Fruit fly (Drosophila melanogaster): ENCODE data around the gene rumi.

rumi gene

dm6 chr3R:22776457-22776856 is 26.1 kb upstream of the rumi start:
- TF ChIP-seq CG9948 (tag; optimal IDR thresholded peaks at IDR 0.05) (no peak), Pif1B (GFP tag; optimal IDR thresholded peaks at IDR 0.05) (no peak), CG13204 (GFP tag; optimal IDR thresholded peaks at IDR 0.05) (no peak), CG8159 (tag; optimal IDR thresholded peaks at IDR 0.05) (no peak), EcR (GFP tag; optimal IDR thresholded peaks at IDR 0.05) (no peak), gl (tag; optimal IDR thresholded peaks at IDR 0.05) (no peak), CG12605 (GFP tag; IDR thresholded peaks at IDR 0.05) (no peak), CG17806 (tag; optimal IDR thresholded peaks at IDR 0.05) (no peak), CG32121 (GFP tag; IDR thresholded peaks at IDR 0.05) (no peak), Pif1A (GFP tag; optimal IDR thresholded peaks at IDR 0.05) (no peak), Ets98B (GFP tag; IDR thresholded peaks at IDR 0.05) (no peak), rn (GFP tag; IDR thresholded peaks at IDR 0.05) (no peak)

dm6 chr3R:22771670-22772069 is 21.3 kb upstream of the rumi start, which contains the start of gene CG43095:
Gene CG43095 (minus strand): TSS chr3R:22771770.
- TF ChIP-seq CG34367 (tag; optimal IDR thresholded peaks at IDR 0.05) (no peak), EcR (GFP tag; optimal IDR thresholded peaks at IDR 0.05) (no peak), CG8159 (tag; optimal IDR thresholded peaks at IDR 0.05) (no peak)

dm6 chr3R:22770887-22771286 is 20.5 kb upstream of the rumi start, which contains the start of gene CG43094:
Gene CG43094 (minus strand): TSS chr3R:22770987.
- no peak for TF ChIP-seq CG15710 (tag; optimal IDR thresholded peaks at IDR 0.05)
- no peak for TF ChIP-seq CG32121 (GFP tag; IDR thresholded peaks at IDR 0.05)
- TF ChIP-seq rn (GFP tag; IDR thresholded peaks at IDR 0.05) = no peak
- TF ChIP-seq EcR (GFP tag; optimal IDR thresholded peaks at IDR 0.05) = no peak
- no peak for TF ChIP-seq CG14655 (GFP tag; optimal IDR thresholded peaks at IDR 0.05)
- TF ChIP-seq D1 (tag; optimal IDR thresholded peaks at IDR 0.05) = no peak
- TF ChIP-seq Pif1A (GFP tag; optimal IDR thresholded peaks at IDR 0.05) = no peak
- TF ChIP-seq CG10348 (GFP tag; IDR thresholded peaks at IDR 0.05) = no peak
- no peak for TF ChIP-seq CG9948 (tag; optimal IDR thresholded peaks at IDR 0.05)
- TF ChIP-seq CG17806 (tag; optimal IDR thresholded peaks at IDR 0.05) = no peak
- TF ChIP-seq CG8159 (tag; optimal IDR thresholded peaks at IDR 0.05) = no peak
- no peak for TF ChIP-seq Pif1B (GFP tag; optimal IDR thresholded peaks at IDR 0.05)
- no peak for TF ChIP-seq CG34367 (tag; optimal IDR thresholded peaks at IDR 0.05)
- TF ChIP-seq CG4496 (GFP tag; IDR thresholded peaks at IDR 0.05) = no peak
- TF ChIP-seq Ets98B (GFP tag; IDR thresholded peaks at IDR 0.05) = no peak
- no peak for TF ChIP-seq CG13204 (GFP tag; optimal IDR thresholded peaks at IDR 0.05)
- TF ChIP-seq CG8301 (tag; optimal IDR thresholded peaks at IDR 0.05) = no peak
- TF ChIP-seq fd96Ca (GFP tag; IDR thresholded peaks at IDR 0.05) = no peak
- TF ChIP-seq gl (tag; optimal IDR thresholded peaks at IDR 0.05) = no peak

dm6 chr3R:22770207-22770606 is 19.8 kb upstream of the rumi start, which contains the start of gene CG43093:
Gene CG43093 (minus strand): TSS chr3R:22770307.
- TF ChIP-seq Snoo (tag; optimal IDR thresholded peaks at IDR 0.05) (no peak), Ets98B (GFP tag; IDR thresholded peaks at IDR 0.05) (no peak), CG14655 (GFP tag; optimal IDR thresholded peaks at IDR 0.05) (no peak), CG10348 (GFP tag; IDR thresholded peaks at IDR 0.05) (no peak), CG9948 (tag; optimal IDR thresholded peaks at IDR 0.05) (no peak), CG8301 (tag; optimal IDR thresholded peaks at IDR 0.05) (no peak), CG34367 (tag; optimal IDR thresholded peaks at IDR 0.05) (no peak), CG4496 (GFP tag; IDR thresholded peaks at IDR 0.05) (no peak), CG8159 (tag; optimal IDR thresholded peaks at IDR 0.05) (no peak)

- TF ChIP-seq Snoo (tag; optimal IDR thresholded peaks at IDR 0.05) (no peak), CG13204 (GFP tag; optimal IDR thresholded peaks at IDR 0.05) (no peak), gl (tag; optimal IDR thresholded peaks at IDR 0.05) (no peak), D1 (tag; optimal IDR thresholded peaks at IDR 0.05) (no peak), Pif1B (GFP tag; optimal IDR thresholded peaks at IDR 0.05) (no peak), EcR (GFP tag; optimal IDR thresholded peaks at IDR 0.05) (no peak), CG15710 (tag; optimal IDR thresholded peaks at IDR 0.05) (no peak), CG4496 (GFP tag; IDR thresholded peaks at IDR 0.05) (no peak), CG8159 (tag; optimal IDR thresholded peaks at IDR 0.05) (no peak), rn (GFP tag; IDR thresholded peaks at IDR 0.05) (no peak), CG14655 (GFP tag; optimal IDR thresholded peaks at IDR 0.05) (no peak), CG12605 (GFP tag; IDR thresholded peaks at IDR 0.05) (no peak), CG9948 (tag; optimal IDR thresholded peaks at IDR 0.05) (no peak), CG34367 (tag; optimal IDR thresholded peaks at IDR 0.05) (no peak), CG10348 (GFP tag; IDR thresholded peaks at IDR 0.05) (no peak), fd96Ca (GFP tag; IDR thresholded peaks at IDR 0.05) (no peak)
These were observed 19.2 kb upstream of the rumi start, which contains the start of gene CG43092 for dm6 chr3R:22769567-22769966. Gene CG43092 (minus strand): TSS chr3R:22769667.

dm6 chr3R:22768633-22769032 is 18.2 kb upstream of the rumi start, which contains the start of gene CG43091:
Gene CG43091 (minus strand): TSS chr3R:22768733.
- TF ChIP-seq D1 (tag; optimal IDR thresholded peaks at IDR 0.05) (no peak), CG4496 (GFP tag; IDR thresholded peaks at IDR 0.05) (no peak), CG10348 (GFP tag; IDR thresholded peaks at IDR 0.05) (no peak), CG14655 (GFP tag; optimal IDR thresholded peaks at IDR 0.05) (no peak), CG12605 (GFP tag; IDR thresholded peaks at IDR 0.05) (no peak), Pif1B (GFP tag; optimal IDR thresholded peaks at IDR 0.05) (no peak), EcR (GFP tag; optimal IDR thresholded peaks at IDR 0.05) (no peak), fd96Ca (GFP tag; IDR thresholded peaks at IDR 0.05) (no peak), CG17806 (tag; optimal IDR thresholded peaks at IDR 0.05) (no peak), Pif1A (GFP tag; optimal IDR thresholded peaks at IDR 0.05) (no peak), CG8301 (tag; optimal IDR thresholded peaks at IDR 0.05) (no peak), CG34367 (tag; optimal IDR thresholded peaks at IDR 0.05) (no peak), Ets98B (GFP tag; IDR thresholded peaks at IDR 0.05) (no peak), CG15710 (tag; optimal IDR thresholded peaks at IDR 0.05) (no peak)

All from whole organism, pupa.